Worm (Caenorhabditis elegans) whole organism, late embryonic: ENCODE data around the gene Y69A2AR.22.

Experiments
- F13H6.1 ChIP-seq: sonication (generic microtip); optimal IDR thresholded peaks from 2 replicates; lab custom pipeline; 2016; ENCODE audit warnings: missing genetic modification characterization, missing compliant biosample characterization
- ceh-19 ChIP-seq: fragments of 200-800 bp; sonication (Bioruptor generic); optimal IDR thresholded peaks from 2 replicates; lab custom pipeline; 2018; ENCODE audit warnings: mild to moderate bottlenecking, missing genetic modification characterization, missing compliant biosample characterization
- ceh-6 ChIP-seq: fragments of 200-800 bp; sonication (Bioruptor generic); optimal IDR thresholded peaks from 2 replicates; lab custom pipeline; 2018; ENCODE audit warnings: mild to moderate bottlenecking, missing genetic modification characterization, missing compliant biosample characterization
- fkh-6 ChIP-seq: sonication (generic microtip); optimal IDR thresholded peaks from 2 replicates; lab custom pipeline; 2016; ENCODE audit warnings: missing genetic modification characterization, missing compliant biosample characterization
- npax-4 ChIP-seq: sonication (generic microtip); optimal IDR thresholded peaks from 2 replicates; lab custom pipeline; 2016; ENCODE audit warnings: missing genetic modification characterization, missing compliant biosample characterization
- pha-4 ChIP-seq: fragments of 150-350 bp; optimal IDR thresholded peaks from 2 replicates; lab custom pipeline; 2018; ENCODE audit warnings: missing biosample characterization, missing genetic modification reagents, missing genetic modification characterization
- pqm-1 ChIP-seq: sonication (generic microtip); optimal IDR thresholded peaks from 2 replicates; lab custom pipeline; 2016; ENCODE audit warnings: missing genetic modification characterization, missing compliant biosample characterization
- tbx-7 ChIP-seq: sonication (generic microtip); optimal IDR thresholded peaks from 2 replicates; lab custom pipeline; 2016; ENCODE audit warnings: missing genotype, missing genetic modification characterization, missing compliant biosample characterization
- unc-3 ChIP-seq, 2 experiments: fragments of 200-800 bp in 1 of 2; sonication (Bioruptor generic) in 1 of 2; sonication (generic microtip) in 1 of 2; conservative IDR thresholded peaks in 1 of 2; optimal IDR thresholded peaks in 1 of 2; 2 replicates each; pipeline versions ENCODE4 v1.3.6 to Lab custom; 2016 to 2022; ENCODE audit warnings: missing compliant biosample characterization in 2 of 2, missing genetic modification characterization in 2 of 2, missing genetic modification reagents in 1 of 2

DNA sequence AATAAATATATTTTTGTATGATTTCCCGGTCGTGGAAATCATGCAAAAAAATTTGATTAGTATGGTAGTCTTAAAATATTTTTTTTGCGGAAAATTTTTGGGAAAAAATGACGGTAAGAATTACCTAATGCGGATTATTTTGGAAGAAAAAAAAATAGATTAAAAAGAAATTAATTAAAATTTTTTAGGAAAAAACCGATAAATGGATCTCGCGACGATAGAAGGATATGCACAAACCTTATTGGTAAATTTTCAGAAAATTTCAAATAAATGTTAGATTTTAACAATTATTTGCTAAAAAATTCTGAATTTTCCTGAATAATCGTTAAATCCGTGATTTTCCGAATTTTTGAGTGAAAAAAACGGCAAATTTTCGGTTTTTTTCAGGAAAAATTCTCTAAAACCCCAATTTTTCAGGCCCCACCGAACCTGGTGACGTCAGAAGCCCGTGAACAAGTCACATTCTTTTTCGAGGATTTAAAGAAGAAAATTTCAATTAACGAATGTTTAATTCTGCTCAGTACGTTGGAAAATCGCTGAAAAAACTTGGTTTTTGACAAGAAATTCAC lies 10.0 kb downstream of the Y69A2AR.22 start, which contains the start of gene Y69A2AR.16:
- TF ChIP-seq ceh-19 (GFP tag; lab: Kevin White, UChicago) (no peak), F13H6.1 (tag; lab: Kevin White, UChicago) (no peak), pha-4 (tag; lab: Kevin White, UChicago) (no peak), fkh-6 (no peak), tbx-7 (no peak), unc-3 (GFP tag; conservative IDR thresholded peaks at IDR 0.05; lab: Robert Waterston, UW) (no peak), unc-3 (tag; optimal IDR thresholded peaks at IDR 0.05; lab: Kevin White, UChicago) (no peak), npax-4 (tag; lab: Kevin White, UChicago) (no peak), pqm-1 (tag; lab: Kevin White, UChicago) (no peak), ceh-6 (GFP tag; lab: Kevin White, UChicago) (no peak)
